Fruit fly (Drosophila melanogaster) Kc167 (cell line): ENCODE data around the gene MED31.

Source experiments
- Myc ChIP-seq: fragments of >200 bp; optimal IDR thresholded peaks from 2 replicates; lab custom pipeline; 2017; ENCODE audit warnings: missing external identifiers
- Sin3A ChIP-seq: fragments of >200 bp; optimal IDR thresholded peaks from 2 replicates; lab custom pipeline; 2018; ENCODE audit warnings: missing external identifiers
- h ChIP-seq: fragments of >200 bp; optimal IDR thresholded peaks from 3 replicates; lab custom pipeline; 2018; ENCODE audit warnings: missing external identifiers
- insv ChIP-seq: fragments of >200 bp; optimal IDR thresholded peaks from 3 replicates; lab custom pipeline; 2018; ENCODE audit warnings: missing external identifiers
- psq ChIP-seq: fragments of >200 bp; optimal IDR thresholded peaks from 2 replicates; lab custom pipeline; 2017; ENCODE audit warnings: missing external identifiers
- ttk ChIP-seq: sonication (Bioruptor generic); optimal IDR thresholded peaks from 2 replicates; lab custom pipeline; 2017; ENCODE audit warnings: missing external identifiers

MED31 gene

DNA sequence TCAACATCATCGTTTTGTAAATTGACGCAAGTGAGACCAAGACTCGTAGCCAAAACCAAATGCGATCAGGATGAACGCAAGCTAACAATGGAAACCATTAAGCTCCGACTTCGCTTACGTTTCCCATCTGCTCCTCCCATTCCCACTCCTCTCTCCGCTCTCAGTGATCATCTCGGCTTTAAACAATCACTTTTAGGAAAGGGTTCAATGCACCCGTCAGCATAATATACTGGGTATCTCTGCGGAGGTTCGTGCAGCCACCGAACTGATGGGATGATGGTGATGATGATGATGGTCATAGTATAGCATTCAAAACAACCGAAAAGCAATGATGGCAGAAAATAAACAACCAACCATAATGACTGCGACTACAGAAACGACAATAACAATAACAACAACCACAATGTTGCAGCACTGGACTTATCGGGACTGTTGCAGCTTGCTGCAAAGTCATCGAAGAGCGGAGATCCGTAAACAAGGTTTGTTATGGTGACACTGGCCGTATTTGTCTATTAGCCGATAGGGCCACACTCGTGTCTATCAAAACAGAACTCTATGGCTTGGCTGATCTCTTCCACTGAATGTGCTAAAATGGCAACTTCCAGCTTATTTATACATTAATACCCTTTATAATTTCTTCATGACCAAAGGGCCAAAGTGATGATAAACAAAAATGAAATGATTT is 35.4 kb downstream of the MED31 start:
- TF ChIP-seq insv: no peak
- TF ChIP-seq Sin3A (lab: Kevin White, UChicago): no peak
- TF ChIP-seq ttk (lab: Kevin White, UChicago): no peak
- no peak for TF ChIP-seq Myc (lab: Kevin White, UChicago)
- TF ChIP-seq psq (lab: Kevin White, UChicago): no peak
- no peak for TF ChIP-seq h (lab: Kevin White, UChicago)

- no peak for TF ChIP-seq Sin3A (lab: Kevin White, UChicago)
- no peak for TF ChIP-seq h (lab: Kevin White, UChicago)
- TF ChIP-seq Myc (lab: Kevin White, UChicago): no peak
- no peak for TF ChIP-seq insv
- TF ChIP-seq psq (lab: Kevin White, UChicago): no peak
- no peak for TF ChIP-seq ttk (lab: Kevin White, UChicago)
Observed at dm6 chr3R:4678362-4678761, 36.6 kb downstream of the MED31 start.

dm6 chr3R:4687207-4687606 is 45.4 kb downstream of the MED31 start:
- no peak for TF ChIP-seq Sin3A (lab: Kevin White, UChicago)
- no peak for TF ChIP-seq ttk (lab: Kevin White, UChicago)
- no peak for TF ChIP-seq psq (lab: Kevin White, UChicago)
- no peak for TF ChIP-seq insv
- no peak for TF ChIP-seq h (lab: Kevin White, UChicago)
- TF ChIP-seq Myc (lab: Kevin White, UChicago): no peak

DNA sequence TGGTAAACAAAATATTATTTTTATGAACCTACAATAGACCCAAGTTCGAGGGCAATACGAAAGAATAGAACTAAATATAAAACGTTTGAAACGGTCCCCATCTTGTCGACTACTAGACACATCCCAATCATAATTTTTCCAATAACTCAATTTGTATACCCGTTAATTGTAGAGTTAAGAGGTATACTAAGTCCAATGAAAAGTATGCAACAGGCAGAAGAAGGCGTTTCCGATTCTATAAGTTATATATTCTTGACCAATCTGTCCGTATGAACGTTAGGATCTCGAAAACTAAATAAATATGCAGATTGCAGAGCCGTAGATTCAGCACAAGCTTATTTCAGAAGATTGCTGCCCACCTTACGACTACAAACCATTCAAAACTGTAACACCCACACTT is 48.7 kb downstream of the MED31 start, which contains the start of gene CG33927:
Gene CG33927, minus strand, starts transcription at position 101 of the 400 bp plus-strand sequence.
- TF ChIP-seq psq (lab: Kevin White, UChicago) (no peak), Myc (lab: Kevin White, UChicago) (no peak), insv (no peak), Sin3A (lab: Kevin White, UChicago) (no peak), ttk (lab: Kevin White, UChicago) (no peak), h (lab: Kevin White, UChicago) (no peak)
